Worm (Caenorhabditis elegans): ENCODE measurements around the gene sna-3.

DNA sequence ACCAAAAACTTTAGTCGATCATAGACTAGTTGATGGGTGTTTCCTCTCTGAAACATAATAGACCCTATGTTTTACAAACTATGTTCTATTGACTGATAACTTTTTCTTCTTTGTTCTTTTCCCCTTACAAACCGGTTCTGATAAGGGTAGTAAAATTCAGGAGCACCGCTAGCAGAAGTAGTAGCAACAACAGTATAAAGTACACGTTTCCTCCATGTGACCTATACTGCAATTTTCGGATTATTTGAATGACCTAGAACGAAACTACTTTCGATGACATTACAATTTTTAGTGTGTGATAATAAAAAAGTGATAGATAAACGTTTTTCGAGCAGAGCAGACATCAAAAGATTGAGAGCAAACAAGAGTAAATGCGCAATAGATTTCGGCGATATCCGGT is 25.7 kb downstream of the sna-3 start:
- TF ChIP-seq ceh-36 (tag; optimal IDR thresholded peaks at IDR 0.05): no peak
- no peak for TF ChIP-seq sea-1 (GFP tag; conservative IDR thresholded peaks at IDR 0.05)
- TF ChIP-seq aly-1 (tag; optimal IDR thresholded peaks at IDR 0.05): no peak
- no peak for TF ChIP-seq tbx-11 (GFP tag; IDR thresholded peaks at IDR 0.05)
- TF ChIP-seq ceh-13 (GFP tag; optimal IDR thresholded peaks at IDR 0.05): no peak
- no peak for TF ChIP-seq pes-1 (GFP tag; IDR thresholded peaks at IDR 0.05)
- no peak for TF ChIP-seq ama-1 (optimal IDR thresholded peaks at IDR 0.05)
- no peak for TF ChIP-seq tbx-37 (GFP tag; conservative IDR thresholded peaks at IDR 0.05)
- TF ChIP-seq flt-1 (GFP tag; IDR thresholded peaks at IDR 0.05): no peak
